Worm (Caenorhabditis elegans): ENCODE measurements around the gene unc-4.

DNA sequence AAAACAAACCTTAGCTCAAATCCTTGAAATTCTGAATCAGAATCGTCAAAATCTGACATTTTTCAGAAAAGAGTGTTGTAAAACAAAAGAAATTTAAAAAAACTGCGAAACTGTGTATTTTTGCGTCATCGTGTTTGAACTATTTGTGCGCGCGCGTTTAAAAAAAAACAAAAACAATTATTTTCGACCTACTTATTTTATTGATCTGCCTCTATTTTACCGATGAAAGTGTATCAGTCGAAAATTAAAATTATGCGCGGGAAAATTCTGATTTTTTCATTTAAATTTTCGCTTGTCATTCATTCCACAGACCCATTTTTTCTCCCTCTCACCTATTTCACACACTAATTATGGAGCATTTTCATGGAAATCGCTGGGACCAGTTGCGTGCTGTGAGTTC, 38.7 kb upstream of the unc-4 start, which contains the start of the genes C05C10.7 and C05C10.5:
- TF ChIP-seq fkh-10 (GFP tag; optimal IDR thresholded peaks at IDR 0.05) (no peak), lin-39 (tag; optimal IDR thresholded peaks at IDR 0.05) (no peak), lsy-2 (tag; optimal IDR thresholded peaks at IDR 0.05) (no peak), daf-12 (tag; optimal IDR thresholded peaks at IDR 0.05) (no peak), snpc-4 (tag; optimal IDR thresholded peaks at IDR 0.05) (no peak)

Measured in whole organism, L4 larva.